Fruit fly (Drosophila melanogaster) whole organism, larva: ENCODE measurements around the gene Cpr97Ea.
A peak's percentile ranks its signal among the peaks of the same experiment; 100 is the strongest.

Experiments used
- noc ChIP-seq: fragments of 200-800 bp; sonication (Bioruptor generic); optimal IDR thresholded peaks from 3 replicates; lab custom pipeline; 2019; ENCODE audit warnings: missing biosample characterization, mild to moderate bottlenecking, missing genetic modification characterization, moderate library complexity

Cpr97Ea gene

dm6 chr3R:27087549-27087948, at the start of gene Cpr97Ea:
Cpr97Ea (minus strand) TSS chr3R:27087778.
- TF ChIP-seq noc (tag; lab: Kevin White, UChicago) = no peak

DNA sequence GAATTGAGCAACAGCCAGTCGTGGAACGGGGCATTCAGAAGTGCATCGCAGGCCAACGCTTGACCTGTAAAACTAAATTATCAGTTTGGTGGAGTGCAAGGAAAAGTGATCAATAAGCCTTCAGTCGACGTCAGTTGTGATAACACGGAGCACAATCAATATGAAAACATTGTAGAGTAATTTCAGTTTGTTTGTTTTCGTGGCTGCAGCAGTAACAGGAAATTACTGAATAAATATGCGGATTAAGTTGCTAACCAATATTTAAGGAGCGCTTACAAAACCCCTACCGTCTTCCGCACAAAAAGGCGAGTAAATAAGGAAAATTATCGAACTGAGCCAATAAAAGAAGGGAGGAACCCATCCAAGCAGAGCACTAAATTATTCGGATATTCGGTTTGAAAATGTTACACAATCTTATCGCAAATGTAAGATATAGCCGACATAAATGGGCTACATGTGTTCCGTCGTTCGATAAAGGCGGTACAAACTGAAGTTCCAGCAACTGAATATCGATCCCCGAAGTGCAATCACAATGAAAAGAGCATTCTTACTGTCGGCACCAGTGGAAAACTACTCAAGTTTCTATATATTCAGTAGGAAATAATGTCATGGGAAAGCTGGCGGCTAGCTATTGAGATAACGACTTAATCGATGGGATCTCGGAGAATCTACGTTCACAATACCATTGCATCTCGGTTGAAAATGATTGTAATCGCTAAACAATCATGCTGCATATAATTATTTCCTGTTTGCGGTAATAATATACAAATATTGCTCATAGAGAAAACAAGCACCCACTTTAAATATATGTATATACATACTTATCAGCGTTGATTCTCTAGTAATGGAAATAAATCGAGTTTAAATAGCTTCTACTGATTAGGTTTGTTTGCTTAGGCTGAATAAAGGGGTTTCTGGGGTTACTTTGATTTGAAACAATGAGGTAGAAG, 48.4 kb upstream of the Cpr97Ea start:
- no peak for TF ChIP-seq noc (tag; lab: Kevin White, UChicago)

- TF ChIP-seq noc (tag; lab: Kevin White, UChicago) = no peak
Measured at dm6 chr3R:27134728-27135361, 47.3 kb upstream of the Cpr97Ea start.

DNA sequence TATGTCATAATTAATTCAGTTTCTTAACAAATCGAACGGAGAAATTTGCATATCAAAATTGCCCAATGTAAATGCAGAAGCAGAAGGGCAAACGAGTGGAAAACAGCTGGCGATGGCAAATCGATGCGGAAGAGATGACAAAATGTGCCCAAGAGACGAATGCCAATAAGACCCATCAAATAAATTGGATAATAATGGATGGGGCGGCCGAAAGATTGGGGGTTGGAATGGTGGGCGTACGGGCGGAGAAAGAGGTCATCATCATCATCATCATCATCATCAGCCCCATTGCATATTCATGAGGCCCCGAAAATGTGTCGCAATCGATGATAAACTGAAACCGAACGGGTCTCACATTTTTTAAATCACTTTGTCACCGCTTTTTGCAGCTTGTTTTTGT, 46.4 kb upstream of the Cpr97Ea start:
- no peak for TF ChIP-seq noc (tag; lab: Kevin White, UChicago)

dm6 chr3R:27131408-27131807, 43.8 kb upstream of the Cpr97Ea start:
- TF ChIP-seq noc (tag; lab: Kevin White, UChicago) = peak; percentile 62

DNA sequence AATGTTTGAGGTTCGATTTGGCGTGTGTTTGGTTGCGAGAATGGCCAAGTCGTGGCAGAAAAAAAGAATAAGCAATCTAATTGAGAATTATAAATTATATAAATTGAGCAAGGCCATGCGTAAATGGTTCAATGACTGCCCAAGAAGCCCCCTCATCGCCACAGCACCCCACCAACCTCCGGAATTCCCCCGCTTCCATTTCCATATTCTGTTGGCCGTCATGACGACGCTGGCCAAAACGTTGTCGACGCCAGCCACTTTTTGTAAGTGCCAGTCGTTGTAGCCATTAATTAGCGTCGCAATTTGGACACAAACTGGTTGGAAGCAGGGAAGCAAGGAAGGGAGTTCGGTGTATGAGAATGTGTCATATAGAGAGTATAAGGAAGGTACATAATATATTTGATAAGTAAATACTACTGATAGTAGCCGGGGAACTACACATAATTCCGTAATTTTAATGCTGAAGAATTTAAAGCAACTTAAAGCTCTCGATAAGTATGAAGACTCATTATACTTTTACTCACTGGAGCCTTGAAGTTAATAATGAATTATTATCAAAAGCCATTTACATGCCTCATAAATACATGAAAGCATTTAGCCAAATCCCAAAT, 43.1 kb upstream of the Cpr97Ea start:
- no peak for TF ChIP-seq noc (tag; lab: Kevin White, UChicago)

DNA sequence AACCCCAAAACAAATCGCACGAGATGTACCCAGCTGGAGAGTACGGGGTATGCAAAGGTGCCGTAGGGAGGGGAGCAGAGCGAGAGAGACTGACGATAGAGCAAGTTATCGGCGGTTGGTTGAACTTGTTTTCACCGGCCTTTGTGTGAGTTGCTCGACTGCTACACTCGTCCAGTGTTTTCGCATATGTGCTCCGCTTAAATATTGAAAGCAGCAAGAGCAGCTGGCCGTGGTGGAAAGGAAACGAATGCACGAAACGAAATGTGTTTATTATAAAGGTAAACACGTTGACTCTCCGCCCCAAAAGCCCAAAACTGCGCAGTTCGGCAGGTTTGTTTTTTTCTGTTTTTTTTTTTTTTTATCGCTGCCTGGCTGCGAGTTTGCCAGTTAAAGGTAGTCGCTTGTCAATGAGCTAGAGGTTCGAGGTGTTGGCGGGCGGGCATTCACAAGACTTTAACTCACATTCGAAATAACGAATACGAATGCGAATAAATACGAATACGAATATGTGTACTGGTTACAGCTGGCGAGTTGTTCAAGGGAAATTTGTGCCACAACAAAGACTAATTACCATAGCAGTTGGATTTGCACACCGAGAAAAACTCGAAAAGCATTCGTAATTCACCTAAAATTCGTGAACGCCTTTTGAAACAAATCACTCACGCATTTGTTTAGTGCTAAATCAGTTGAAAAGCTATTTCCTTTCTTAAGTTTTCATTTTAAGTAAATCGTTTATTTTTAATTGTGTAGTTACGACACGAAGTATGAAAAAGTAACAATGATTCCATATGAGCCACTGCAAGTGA, 42.2 kb upstream of the Cpr97Ea start:
- no peak for TF ChIP-seq noc (tag; lab: Kevin White, UChicago)

dm6 chr3R:27128723-27129122, 41.1 kb upstream of the Cpr97Ea start:
- TF ChIP-seq noc (tag; lab: Kevin White, UChicago) = no peak

DNA sequence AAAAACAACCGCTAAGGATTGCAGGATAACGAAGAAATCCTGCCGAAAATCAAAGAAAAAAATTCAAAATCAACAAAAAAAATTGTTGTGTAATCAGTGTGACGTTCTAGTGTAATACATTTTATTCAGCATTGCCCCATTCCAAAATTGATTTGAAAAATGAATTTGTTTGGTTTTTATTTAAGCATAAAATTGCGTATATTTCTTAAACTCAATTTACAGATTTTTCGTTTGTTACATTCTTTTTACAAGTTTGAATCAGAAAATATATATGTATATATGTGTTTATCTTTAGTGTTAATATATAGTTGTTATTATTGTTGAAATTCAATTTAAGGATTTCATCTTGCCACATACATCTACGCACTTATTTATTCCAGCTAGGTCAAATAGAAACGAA, 37.0 kb upstream of the Cpr97Ea start, which contains the start of gene CG6059:
Gene CG6059 (minus strand): TSS at position 101 of the 400 bp plus-strand sequence.
- no peak for TF ChIP-seq noc (tag; lab: Kevin White, UChicago)

DNA sequence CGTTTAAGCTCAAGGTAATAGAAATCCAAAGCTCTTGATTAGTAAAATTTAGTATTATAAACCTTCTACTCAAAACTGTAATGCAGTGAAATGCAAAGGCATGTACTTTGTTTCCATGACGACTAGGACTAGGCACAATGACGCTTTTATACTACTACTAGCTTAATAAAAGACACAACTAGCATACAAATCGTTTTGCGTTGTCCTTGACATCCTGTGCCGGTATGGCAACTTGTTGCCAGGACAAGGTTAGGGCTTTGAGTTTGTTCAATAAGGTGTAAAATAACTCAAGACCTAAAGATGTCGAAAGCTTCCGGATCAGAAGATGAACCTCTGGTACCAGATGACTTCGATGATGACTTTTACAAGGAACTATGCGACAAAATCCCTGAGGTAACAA, 30.8 kb upstream of the Cpr97Ea start, which contains the start of gene CG5882:
Gene CG5882 (plus strand): TSS at position 301 of the 400 bp plus-strand sequence.
- no peak for TF ChIP-seq noc (tag; lab: Kevin White, UChicago)

dm6 chr3R:27116465-27117092, 29.0 kb upstream of the Cpr97Ea start, which contains the start of the genes CG6066 and CG5880:
CG6066 (minus strand) TSS chr3R:27116707.
CG5880 (plus strand) TSS chr3R:27116745.
- TF ChIP-seq noc (tag; lab: Kevin White, UChicago) = no peak

DNA sequence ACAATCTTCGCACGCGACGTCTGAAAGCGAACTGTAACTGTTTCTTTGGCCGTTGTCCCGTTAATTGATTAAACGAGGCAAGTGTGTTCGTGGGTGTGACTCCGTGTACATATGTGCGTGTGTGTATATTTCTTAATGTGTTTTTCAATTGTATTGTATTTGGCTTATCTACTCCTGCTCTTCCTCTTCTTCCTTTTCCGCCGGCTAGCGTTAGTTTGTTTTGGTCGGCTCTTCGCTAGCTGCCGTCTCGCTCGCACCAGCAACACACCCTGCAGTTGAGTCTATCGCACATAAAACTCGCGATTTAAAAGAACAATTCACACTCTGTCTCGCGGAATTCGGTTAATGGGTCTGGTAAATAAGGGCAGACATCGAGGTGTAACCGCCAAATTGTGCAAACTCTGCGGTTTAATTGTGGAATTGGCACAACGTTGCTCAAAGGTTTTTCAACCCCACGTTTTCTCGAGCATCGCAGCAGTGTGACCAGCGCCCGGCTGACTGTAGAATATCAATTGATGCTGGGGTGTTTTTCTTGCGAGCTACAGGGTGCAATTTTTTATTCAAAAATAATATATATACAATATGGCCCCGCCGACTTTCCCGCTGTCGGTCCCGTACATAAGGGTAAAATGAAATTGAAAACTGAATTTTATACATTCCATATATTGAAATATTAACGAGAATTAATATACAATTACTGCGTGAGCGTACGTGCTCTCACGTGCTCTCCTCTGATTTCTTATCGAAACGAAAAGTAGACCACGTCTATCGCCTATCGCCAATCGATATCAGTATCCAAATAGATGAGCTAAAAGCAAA, 24.4 kb upstream of the Cpr97Ea start, which contains the start of the genes gb and CG5815:
Gene gb (minus strand): TSS at position 487 of the 819 bp plus-strand sequence.
Gene CG5815 (plus strand): TSS at position 783 of the 819 bp plus-strand sequence.
- no peak for TF ChIP-seq noc (tag; lab: Kevin White, UChicago)

DNA sequence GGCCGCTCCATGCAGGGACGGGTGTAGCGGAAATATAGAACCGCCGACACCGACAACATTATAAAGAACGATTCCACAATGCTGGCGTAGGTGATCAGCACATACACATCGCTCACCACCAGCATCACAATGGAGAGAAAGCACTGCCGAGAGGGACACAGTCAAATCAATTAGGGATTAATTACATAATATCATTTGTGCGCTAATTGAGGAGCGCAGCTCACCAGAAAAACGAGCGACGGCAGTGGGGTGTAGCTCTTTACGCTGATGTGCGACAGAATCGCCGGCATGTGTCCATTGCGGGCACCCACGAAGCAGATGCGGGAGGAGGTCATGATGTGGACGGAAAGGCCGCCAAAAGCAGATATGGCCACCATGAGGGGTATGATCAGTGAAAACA, 21.9 kb upstream of the Cpr97Ea start:
- no peak for TF ChIP-seq noc (tag; lab: Kevin White, UChicago)
